Fruit fly (Drosophila melanogaster): Measurements from ENCODE around the gene hh.
A peak's percentile ranks its signal among the peaks of the same experiment; 100 is the strongest.

hh gene

dm6 chr3R:23141678-23142338 is at the start of gene hh:
Gene hh (minus strand): TSS chr3R:23141906.
- TF ChIP-seq cic (GFP tag; optimal IDR thresholded peaks at IDR 0.05) (no peak), pad (GFP tag; optimal IDR thresholded peaks at IDR 0.05) (no peak), tj (GFP tag; optimal IDR thresholded peaks at IDR 0.05) (no peak), CG12768 (GFP tag; optimal IDR thresholded peaks at IDR 0.05) (no peak), ovo (GFP tag; optimal IDR thresholded peaks at IDR 0.05) (no peak), Mnt (GFP tag; optimal IDR thresholded peaks at IDR 0.05) (no peak), Clk (GFP tag; optimal IDR thresholded peaks at IDR 0.05) (no peak), cnc (optimal IDR thresholded peaks at IDR 0.05) (no peak), bab1 (GFP tag; optimal IDR thresholded peaks at IDR 0.05) (no peak), CG1620 (GFP tag; optimal IDR thresholded peaks at IDR 0.05) (no peak), CG33017 (tag; optimal IDR thresholded peaks at IDR 0.05) (no peak), Hr96 (GFP tag; optimal IDR thresholded peaks at IDR 0.05) (no peak)

- no peak for TF ChIP-seq kay (GFP tag; ENCODE audit: borderline replicate concordance)
- no peak for TF ChIP-seq CG7045 (GFP tag; optimal IDR thresholded peaks at IDR 0.05)
- TF ChIP-seq CG5204 (GFP tag; optimal IDR thresholded peaks at IDR 0.05), result no peak
- TF ChIP-seq CG1620 (GFP tag; optimal IDR thresholded peaks at IDR 0.05), result no peak
- TF ChIP-seq Mnt (GFP tag; optimal IDR thresholded peaks at IDR 0.05), result peak; percentile 5
- TF ChIP-seq Hr96 (GFP tag; optimal IDR thresholded peaks at IDR 0.05), result no peak
- peak; percentile 20 for TF ChIP-seq CG33017 (tag; optimal IDR thresholded peaks at IDR 0.05)
- TF ChIP-seq cic (GFP tag; optimal IDR thresholded peaks at IDR 0.05), result peak; percentile 35
- no peak for TF ChIP-seq Crg-1 (GFP tag; optimal IDR thresholded peaks at IDR 0.05)
- peak; percentile 97 for TF ChIP-seq pad (GFP tag; optimal IDR thresholded peaks at IDR 0.05)
- peak; percentile 31 for TF ChIP-seq tj (GFP tag; optimal IDR thresholded peaks at IDR 0.05)
- no peak for TF ChIP-seq Clk (GFP tag; optimal IDR thresholded peaks at IDR 0.05)
- TF ChIP-seq toe (GFP tag; optimal IDR thresholded peaks at IDR 0.05), result no peak
- TF ChIP-seq CG14711 (tag; optimal IDR thresholded peaks at IDR 0.05), result no peak
- peak; percentile 50 for TF ChIP-seq CG12768 (GFP tag; optimal IDR thresholded peaks at IDR 0.05)
- no peak for TF ChIP-seq CG7101 (tag; optimal IDR thresholded peaks at IDR 0.05)
- peak; percentile 11 for TF ChIP-seq bab1 (GFP tag; optimal IDR thresholded peaks at IDR 0.05)
- TF ChIP-seq ovo (GFP tag; optimal IDR thresholded peaks at IDR 0.05), result peak; percentile 74
- TF ChIP-seq cnc (optimal IDR thresholded peaks at IDR 0.05), result no peak
- TF ChIP-seq CG11617 (GFP tag; optimal IDR thresholded peaks at IDR 0.05), result no peak
Observed at dm6 chr3R:23191108-23191771, 49.5 kb upstream of the hh start.

- TF ChIP-seq bab1 (GFP tag; optimal IDR thresholded peaks at IDR 0.05) (peak; percentile 95), CG33017 (tag; optimal IDR thresholded peaks at IDR 0.05) (peak; percentile 84), cnc (optimal IDR thresholded peaks at IDR 0.05) (peak; percentile 93 to 100), CG7045 (GFP tag; optimal IDR thresholded peaks at IDR 0.05) (peak; percentile 58), CG5204 (GFP tag; optimal IDR thresholded peaks at IDR 0.05) (peak; percentile 75), Mnt (GFP tag; optimal IDR thresholded peaks at IDR 0.05) (peak; percentile 56), kay (GFP tag; ENCODE audit: borderline replicate concordance) (peak; percentile 99), Clk (GFP tag; optimal IDR thresholded peaks at IDR 0.05) (peak; percentile 43), CG14711 (tag; optimal IDR thresholded peaks at IDR 0.05) (peak; percentile 86), CG12768 (GFP tag; optimal IDR thresholded peaks at IDR 0.05) (peak; percentile 55), toe (GFP tag; optimal IDR thresholded peaks at IDR 0.05) (peak; percentile 72), cic (GFP tag; optimal IDR thresholded peaks at IDR 0.05) (peak; percentile 65), CG1620 (GFP tag; optimal IDR thresholded peaks at IDR 0.05) (peak; percentile 78), Crg-1 (GFP tag; optimal IDR thresholded peaks at IDR 0.05) (peak; percentile 75), ovo (GFP tag; optimal IDR thresholded peaks at IDR 0.05) (peak; percentile 99), CG7101 (tag; optimal IDR thresholded peaks at IDR 0.05) (peak; percentile 92), tj (GFP tag; optimal IDR thresholded peaks at IDR 0.05) (peak; percentile 80), Hr96 (GFP tag; optimal IDR thresholded peaks at IDR 0.05) (peak; percentile 79), CG11617 (GFP tag; optimal IDR thresholded peaks at IDR 0.05) (peak; percentile 77), pad (GFP tag; optimal IDR thresholded peaks at IDR 0.05) (peak; percentile 72)
Observed at dm6 chr3R:23189958-23190900, 48.5 kb upstream of the hh start.

- TF ChIP-seq cic (GFP tag; optimal IDR thresholded peaks at IDR 0.05), result peak; percentile 83
- TF ChIP-seq cnc (optimal IDR thresholded peaks at IDR 0.05), result peak in 1 of 2 experiments; percentile 91
- TF ChIP-seq kay (GFP tag; ENCODE audit: borderline replicate concordance), result peak; percentile 59
- no peak for TF ChIP-seq bab1 (GFP tag; optimal IDR thresholded peaks at IDR 0.05)
Observed at dm6 chr3R:23189143-23189957, 47.6 kb upstream of the hh start.

All from whole organism, adult.